Worm (Caenorhabditis elegans): ENCODE results near the gene ZK1320.11.

The ZK1320.11 gene

DNA sequence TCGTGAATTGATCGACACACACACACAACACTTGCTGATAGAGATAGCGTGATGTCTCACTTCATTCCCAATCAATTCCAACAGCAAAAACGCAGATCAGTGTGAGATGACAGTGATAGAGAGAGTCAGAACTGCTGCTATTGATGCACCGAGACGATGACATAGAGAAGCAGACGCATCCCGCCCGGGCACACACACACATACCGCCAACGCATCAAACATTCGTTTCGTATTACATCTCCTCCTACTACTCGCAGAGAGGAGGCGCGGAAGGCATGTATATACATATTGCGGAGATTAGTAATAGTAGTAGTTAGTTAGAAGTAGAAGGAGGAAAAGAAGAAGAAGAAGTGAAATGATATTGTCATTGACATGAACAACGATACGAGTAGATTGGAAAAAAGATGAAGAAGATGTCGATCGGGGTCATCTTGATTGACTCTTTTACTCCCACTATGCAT is 48.0 kb upstream of the ZK1320.11 start:
- peak; percentile 76 for TF ChIP-seq ztf-22 (GFP tag; optimal IDR thresholded peaks at IDR 0.05)
- no peak for TF ChIP-seq aptf-2 (GFP tag; conservative IDR thresholded peaks at IDR 0.05)
- no peak for TF ChIP-seq nhr-120 (GFP tag; IDR thresholded peaks at IDR 0.05)
- TF ChIP-seq Y53F4B.3 (GFP tag; IDR thresholded peaks at IDR 0.05), result no peak
- TF ChIP-seq hmg-1.2 (GFP tag; IDR thresholded peaks at IDR 0.05), result no peak; the same call in 1 of the 2 replicates
- TF ChIP-seq nhr-179 (tag; optimal IDR thresholded peaks at IDR 0.05), result no peak
- TF ChIP-seq dpl-1 (GFP tag; optimal IDR thresholded peaks at IDR 0.05), result no peak
- TF ChIP-seq mxl-1 (tag; optimal IDR thresholded peaks at IDR 0.05), result no peak
- 0 out of 2 replicates have a peak, but pooled peaks have one; percentile 25 for TF ChIP-seq zfh-2 (GFP tag; conservative IDR thresholded peaks at IDR 0.05)
- no peak for TF ChIP-seq egrh-3 (GFP tag; IDR thresholded peaks at IDR 0.05)
- no peak for TF ChIP-seq pbrm-1 (GFP tag; IDR thresholded peaks at IDR 0.05)
- no peak for TF ChIP-seq C17E4.6 (GFP tag; IDR thresholded peaks at IDR 0.05)
- no peak for TF ChIP-seq T26A5.8 (tag; optimal IDR thresholded peaks at IDR 0.05)
- TF ChIP-seq F39B2.1 (GFP tag; IDR thresholded peaks at IDR 0.05), result no peak
- TF ChIP-seq B0035.1 (tag; optimal IDR thresholded peaks at IDR 0.05), result no peak
- TF ChIP-seq attf-5 (GFP tag; optimal IDR thresholded peaks at IDR 0.05), result peak; percentile 50
- TF ChIP-seq nhr-90 (tag; optimal IDR thresholded peaks at IDR 0.05), result peak; percentile 50
- peak; percentile 5 for TF ChIP-seq F22D6.2 (tag; optimal IDR thresholded peaks at IDR 0.05)
- TF ChIP-seq ama-1 (optimal IDR thresholded peaks at IDR 0.05), result peak; percentile 39
- no peak for TF ChIP-seq ama-1 (GFP tag; optimal IDR thresholded peaks at IDR 0.05)
- no peak for TF ChIP-seq rec-8 (tag; optimal IDR thresholded peaks at IDR 0.05)
- TF ChIP-seq Y56A3A.18 (GFP tag; IDR thresholded peaks at IDR 0.05), result 0 out of 2 replicates have a peak, but pooled peaks have one; percentile 36
- peak; percentile 49; the same call in 1 of the 2 replicates for TF ChIP-seq dox-1 (GFP tag; IDR thresholded peaks at IDR 0.05)
- TF ChIP-seq egl-44 (GFP tag; IDR thresholded peaks at IDR 0.05), result peak; percentile 56; the same call in 1 of the 2 replicates
- peak; percentile 19; the same call in 1 of the 2 replicates for TF ChIP-seq K11D2.4 (GFP tag; IDR thresholded peaks at IDR 0.05)
- no peak for TF ChIP-seq hrde-1 (tag; optimal IDR thresholded peaks at IDR 0.05; ENCODE audit: borderline replicate concordance)
- TF ChIP-seq let-607 (tag; optimal IDR thresholded peaks at IDR 0.05), result peak; percentile 80 to 94
- TF ChIP-seq mcd-1 (GFP tag; IDR thresholded peaks at IDR 0.05), result peak; percentile 35; the same call in 1 of the 2 replicates
- TF ChIP-seq ztf-26 (tag; optimal IDR thresholded peaks at IDR 0.05), result peak; percentile 27
- peak; percentile 41; the same call in 1 of the 2 replicates for TF ChIP-seq B0336.3 (GFP tag; IDR thresholded peaks at IDR 0.05)
- no peak for TF ChIP-seq hsf-1 (GFP tag; IDR thresholded peaks at IDR 0.05)
- no peak for TF ChIP-seq pha-4 (tag; optimal IDR thresholded peaks at IDR 0.05)
- TF ChIP-seq ccch-3 (GFP tag; optimal IDR thresholded peaks at IDR 0.05), result no peak
- no peak for TF ChIP-seq hmg-20 (GFP tag; IDR thresholded peaks at IDR 0.05)
- no peak for TF ChIP-seq efl-1 (GFP tag; optimal IDR thresholded peaks at IDR 0.05)
- TF ChIP-seq K12H6.12 (tag; optimal IDR thresholded peaks at IDR 0.05), result peak; percentile 25
- TF ChIP-seq ztf-28 (GFP tag; IDR thresholded peaks at IDR 0.05), result no peak
- TF ChIP-seq Y53G8AR.9 (GFP tag; conservative IDR thresholded peaks at IDR 0.05), result no peak; the same call in 1 of the 2 replicates
- no peak for TF ChIP-seq F49E8.2 (tag; optimal IDR thresholded peaks at IDR 0.05; ENCODE audit: insufficient read depth)
- no peak for TF ChIP-seq lin-35 (GFP tag; optimal IDR thresholded peaks at IDR 0.05)
- no peak for TF ChIP-seq gei-17 (GFP tag; optimal IDR thresholded peaks at IDR 0.05)
- TF ChIP-seq lin-40 (tag; optimal IDR thresholded peaks at IDR 0.05), result no peak
- no peak for TF ChIP-seq fkh-3 (tag; optimal IDR thresholded peaks at IDR 0.05)
- no peak for TF ChIP-seq ceh-27 (GFP tag; optimal IDR thresholded peaks at IDR 0.05)
- no peak for TF ChIP-seq xnd-1 (tag; optimal IDR thresholded peaks at IDR 0.05)
- no peak for TF ChIP-seq B0019.2 (GFP tag; conservative IDR thresholded peaks at IDR 0.05)
- TF ChIP-seq rcor-1 (GFP tag; IDR thresholded peaks at IDR 0.05), result no peak
- no peak for TF ChIP-seq F52B5.7 (tag; optimal IDR thresholded peaks at IDR 0.05)
- TF ChIP-seq akir-1 (GFP tag; optimal IDR thresholded peaks at IDR 0.05), result no peak
